Fruit fly (Drosophila melanogaster) whole organism, pupa: ENCODE data around the gene Lerp.

Experiments used
- CG10348 ChIP-seq: fragments of 200-800 bp; sonication (Bioruptor generic); IDR thresholded peaks from 2 replicates; pipeline ENCODE4 v1.3.6; 2022; ENCODE audit warnings: missing biosample characterization, missing genetic modification characterization
- CG14655 ChIP-seq: fragments of 200-800 bp; sonication (Bioruptor generic); optimal IDR thresholded peaks from 3 replicates; lab custom pipeline; 2017; ENCODE audit warnings: mild to moderate bottlenecking, missing biosample characterization, missing genetic modification reagents, missing genetic modification characterization
- CG15710 ChIP-seq: fragments of 200-800 bp; sonication (Bioruptor generic); optimal IDR thresholded peaks from 2 replicates; lab custom pipeline; 2018; ENCODE audit warnings: missing biosample characterization, mild to moderate bottlenecking, missing genetic modification characterization, moderate library complexity
- CG17806 ChIP-seq: fragments of 200-800 bp; sonication (Bioruptor generic); optimal IDR thresholded peaks from 2 replicates; lab custom pipeline; 2018; ENCODE audit warnings: missing biosample characterization, mild to moderate bottlenecking, missing genetic modification characterization, moderate library complexity
- CG32121 ChIP-seq: fragments of 200-800 bp; sonication (Bioruptor generic); IDR thresholded peaks from 2 replicates; pipeline ENCODE4 v1.3.6; 2022; ENCODE audit warnings: missing biosample characterization, missing genetic modification characterization
- CG8301 ChIP-seq: fragments of 200-800 bp; sonication (Bioruptor generic); optimal IDR thresholded peaks from 2 replicates; lab custom pipeline; 2018; ENCODE audit warnings: missing biosample characterization, mild to moderate bottlenecking, missing genetic modification characterization
- CG9948 ChIP-seq: fragments of 200-800 bp; sonication (Bioruptor generic); optimal IDR thresholded peaks from 2 replicates; lab custom pipeline; 2018; ENCODE audit warnings: missing biosample characterization, mild to moderate bottlenecking, missing genetic modification characterization, moderate library complexity
- D1 ChIP-seq: fragments of 200-800 bp; sonication (Bioruptor generic); optimal IDR thresholded peaks from 2 replicates; lab custom pipeline; 2018; ENCODE audit warnings: missing biosample characterization, mild to moderate bottlenecking, missing genetic modification characterization, moderate library complexity
- Pif1A ChIP-seq: fragments of 200-800 bp; sonication (Bioruptor generic); optimal IDR thresholded peaks from 3 replicates; lab custom pipeline; 2016; ENCODE audit warnings: missing biosample characterization, missing genetic modification characterization
- Snoo ChIP-seq: fragments of 200-800 bp; sonication (Bioruptor generic); optimal IDR thresholded peaks from 3 replicates; lab custom pipeline; 2017; ENCODE audit warnings: missing biosample characterization, mild to moderate bottlenecking, missing genetic modification characterization, inconsistent platforms
- gl ChIP-seq: fragments of 200-800 bp; sonication (Bioruptor generic); optimal IDR thresholded peaks from 2 replicates; lab custom pipeline; 2018; ENCODE audit warnings: missing biosample characterization, mild to moderate bottlenecking, missing genetic modification characterization
- rn ChIP-seq: fragments of 200-800 bp; sonication (Bioruptor generic); IDR thresholded peaks from 2 replicates; pipeline ENCODE4 v1.3.6; 2022; ENCODE audit warnings: missing biosample characterization, missing genetic modification characterization

DNA sequence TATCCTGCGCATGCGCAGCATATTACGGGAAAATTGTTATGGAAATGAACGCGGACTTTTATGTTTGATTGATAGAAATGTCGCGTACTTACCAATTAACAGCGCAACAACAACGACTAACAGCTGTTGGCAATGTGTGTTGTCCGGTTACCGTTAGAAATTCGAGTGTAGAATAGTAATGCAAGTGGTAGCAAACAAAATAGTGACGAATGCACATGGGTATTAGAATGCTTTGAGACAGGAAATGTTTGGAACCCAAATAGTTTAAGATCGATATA, 20.0 kb upstream of the Lerp start:
- TF ChIP-seq rn (GFP tag; lab: Robert Waterston, UW) (no peak), CG17806 (tag; lab: Kevin White, UChicago) (no peak), Pif1A (no peak), gl (tag; lab: Kevin White, UChicago) (no peak), CG32121 (GFP tag; lab: Robert Waterston, UW) (no peak), CG15710 (tag; lab: Kevin White, UChicago) (no peak), CG14655 (no peak), CG8301 (tag; lab: Kevin White, UChicago) (no peak), D1 (tag; lab: Kevin White, UChicago) (no peak), CG10348 (GFP tag; lab: Robert Waterston, UW) (no peak), CG9948 (tag; lab: Kevin White, UChicago) (no peak), Snoo (no peak)
